Fruit fly (Drosophila melanogaster): ENCODE measurements around the gene MED31.

Gene MED31

dm6 chr3R:4601887-4602531, 39.8 kb upstream of the MED31 start (continued):
- TF ChIP-seq CG43689 (GFP tag; IDR thresholded peaks at IDR 0.05) (no peak), vfl (GFP tag; optimal IDR thresholded peaks at IDR 0.05) (no peak), CG12659 (GFP tag; optimal IDR thresholded peaks at IDR 0.05) (no peak), jumu (GFP tag; optimal IDR thresholded peaks at IDR 0.05) (no peak), CG32772 (GFP tag; IDR thresholded peaks at IDR 0.05) (no peak), CG2199 (GFP tag; IDR thresholded peaks at IDR 0.05) (peak; percentile 79; the same call in 1 of the 3 replicates), HLH3B (GFP tag; IDR thresholded peaks at IDR 0.05) (no peak), seq (GFP tag; IDR thresholded peaks at IDR 0.05) (no peak), chif (GFP tag; optimal IDR thresholded peaks at IDR 0.05) (peak in 1 of 2 experiments; percentile 31), sug (tag; optimal IDR thresholded peaks at IDR 0.05) (no peak), esg (GFP tag; conservative IDR thresholded peaks at IDR 0.05) (no peak), croc (GFP tag; conservative IDR thresholded peaks at IDR 0.05) (no peak), pzg (GFP tag; optimal IDR thresholded peaks at IDR 0.05) (no peak), Ada2b (GFP tag; IDR thresholded peaks at IDR 0.05) (no peak), D19B (GFP tag; optimal IDR thresholded peaks at IDR 0.05) (peak; percentile 71), TFAM (GFP tag; optimal IDR thresholded peaks at IDR 0.05) (no peak), z (GFP tag; IDR thresholded peaks at IDR 0.05) (no peak), Ravus (GFP tag; IDR thresholded peaks at IDR 0.05) (no peak), CG4730 (GFP tag; IDR thresholded peaks at IDR 0.05) (no peak), lola (GFP tag; optimal IDR thresholded peaks at IDR 0.05) (peak in 1 of 3 experiments; percentile 40), caup (GFP tag; optimal IDR thresholded peaks at IDR 0.05; ENCODE audit: severe bottlenecking) (no peak), gfzf (GFP tag; optimal IDR thresholded peaks at IDR 0.05) (no peak), CG10209 (GFP tag; optimal IDR thresholded peaks at IDR 0.05) (peak; percentile 1), CG31224 (GFP tag; IDR thresholded peaks at IDR 0.05) (no peak), rib (GFP tag; IDR thresholded peaks at IDR 0.05) (no peak), Mad (GFP tag; optimal IDR thresholded peaks at IDR 0.05) (no peak), ase (GFP tag; IDR thresholded peaks at IDR 0.05) (no peak), CG9727 (GFP tag; optimal IDR thresholded peaks at IDR 0.05) (peak; percentile 6), CG10654 (GFP tag; optimal IDR thresholded peaks at IDR 0.05) (no peak), oc (tag; optimal IDR thresholded peaks at IDR 0.05) (no peak), CG17328 (GFP tag; IDR thresholded peaks at IDR 0.05) (no peak), Rfx (GFP tag; IDR thresholded peaks at IDR 0.05) (no peak), CG8944 (GFP tag; optimal IDR thresholded peaks at IDR 0.05) (no peak), Awh (GFP tag; IDR thresholded peaks at IDR 0.05) (no peak), Optix (GFP tag; IDR thresholded peaks at IDR 0.05) (no peak), CG11723 (GFP tag; optimal IDR thresholded peaks at IDR 0.05) (no peak), CG7745 (tag; optimal IDR thresholded peaks at IDR 0.05) (no peak), CG12299 (tag; optimal IDR thresholded peaks at IDR 0.05) (no peak), CG4424 (GFP tag; optimal IDR thresholded peaks at IDR 0.05) (peak; percentile 3), Bdp1 (GFP tag; optimal IDR thresholded peaks at IDR 0.05) (no peak), Usf (GFP tag; optimal IDR thresholded peaks at IDR 0.05) (no peak), Oaz (GFP tag; IDR thresholded peaks at IDR 0.05) (no peak), Dll (GFP tag; IDR thresholded peaks at IDR 0.05; ENCODE audit: partially characterized antibody) (no peak), CG18619 (GFP tag; optimal IDR thresholded peaks at IDR 0.05) (no peak), Xrp1 (GFP tag; IDR thresholded peaks at IDR 0.05) (peak; percentile 24; the same call in 1 of the 2 replicates), Hr3 (GFP tag; optimal IDR thresholded peaks at IDR 0.05) (no peak), lov (optimal IDR thresholded peaks at IDR 0.05) (no peak), lov (GFP tag; IDR thresholded peaks at IDR 0.05) (no peak), pita (GFP tag; optimal IDR thresholded peaks at IDR 0.05) (no peak), CG30403 (GFP tag; optimal IDR thresholded peaks at IDR 0.05) (no peak), pfk (GFP tag; optimal IDR thresholded peaks at IDR 0.05) (no peak), pho (GFP tag; optimal IDR thresholded peaks at IDR 0.05) (no peak)
